Worm (Caenorhabditis elegans) whole organism, L4 larva: ENCODE measurements around the gene Y39A1A.21.

Experiments used
- F10B5.3 ChIP-seq: sonication (generic microtip); optimal IDR thresholded peaks from 2 replicates; lab custom pipeline; 2016; ENCODE audit warnings: mild to moderate bottlenecking, missing genetic modification characterization, missing compliant biosample characterization
- F37D6.2 ChIP-seq: sonication (generic microtip); optimal IDR thresholded peaks from 2 replicates; lab custom pipeline; 2016; ENCODE audit warnings: mild to moderate bottlenecking, missing genetic modification characterization, missing compliant biosample characterization
- R02D3.7 ChIP-seq: fragments of 150-350 bp; sonication (generic microtip); optimal IDR thresholded peaks from 3 replicates; lab custom pipeline; 2014; ENCODE audit warnings: missing biosample characterization, missing genetic modification characterization
- T20F7.1 ChIP-seq: fragments of 200-800 bp; sonication (Bioruptor generic); optimal IDR thresholded peaks from 2 replicates; lab custom pipeline; 2018; ENCODE audit warnings: mild to moderate bottlenecking, missing genetic modification characterization, missing compliant biosample characterization
- T26A8.4 ChIP-seq: fragments of 200-800 bp; sonication (Bioruptor generic); IDR thresholded peaks from 2 replicates; pipeline ENCODE4 v1.3.6; 2022; ENCODE audit warnings: missing genetic modification characterization, missing compliant biosample characterization
- ama-1 ChIP-seq: fragments of 150-350 bp; optimal IDR thresholded peaks from 2 replicates; lab custom pipeline; 2014; ENCODE audit warnings: inconsistent platforms, mixed read lengths
- arid-1 ChIP-seq: fragments of 200-800 bp; sonication (Bioruptor generic); conservative IDR thresholded peaks from 2 replicates; pipeline ENCODE4 v1.3.6; 2022; ENCODE audit warnings: missing genetic modification reagents, missing genetic modification characterization, missing compliant biosample characterization
- attf-4 ChIP-seq: sonication (generic microtip); optimal IDR thresholded peaks from 3 replicates; lab custom pipeline; 2017; ENCODE audit warnings: missing biosample characterization, missing genetic modification characterization
- ceh-28 ChIP-seq: fragments of 150-350 bp; optimal IDR thresholded peaks from 2 replicates; lab custom pipeline; 2014; ENCODE audit warnings: missing biosample characterization, missing genetic modification reagents, missing genetic modification characterization
- ces-1 ChIP-seq: fragments of 150-350 bp; sonication (generic microtip); optimal IDR thresholded peaks from 4 replicates; lab custom pipeline; 2014; ENCODE audit warnings: missing biosample characterization, missing genetic modification reagents, missing genetic modification characterization
- ctbp-1 ChIP-seq: fragments of 200-800 bp; sonication (Bioruptor generic); IDR thresholded peaks from 2 replicates; pipeline ENCODE4 v1.3.6; 2022; ENCODE audit warnings: missing genetic modification reagents, missing genetic modification characterization, missing compliant biosample characterization
- daf-12 ChIP-seq: fragments of 150-350 bp; optimal IDR thresholded peaks from 2 replicates; lab custom pipeline; 2014; ENCODE audit warnings: missing biosample characterization, missing genetic modification reagents, missing genetic modification characterization
- daf-16 ChIP-seq, 3 experiments: sonication (generic microtip); optimal IDR thresholded peaks; 2 replicates each; lab custom pipeline; 2016 to 2017; ENCODE audit warnings: missing genetic modification characterization in 3 of 3, missing genetic modification reagents in 3 of 3, mild to moderate bottlenecking in 2 of 3, missing compliant biosample characterization in 2 of 3, missing biosample characterization in 1 of 3, moderate library complexity in 1 of 3
- dpl-1 ChIP-seq: fragments of 150-350 bp; optimal IDR thresholded peaks from 2 replicates; lab custom pipeline; 2014; ENCODE audit warnings: missing biosample characterization, missing genetic modification reagents, missing genetic modification characterization
- dve-1 ChIP-seq: sonication (generic microtip); optimal IDR thresholded peaks from 2 replicates; lab custom pipeline; 2017; ENCODE audit warnings: antibody characterized with exemption, mild to moderate bottlenecking, missing genetic modification characterization, missing compliant biosample characterization; ENCODE audit not compliant: insufficient read depth
- egl-27 ChIP-seq: sonication (generic microtip); optimal IDR thresholded peaks from 3 replicates; lab custom pipeline; 2017; ENCODE audit warnings: missing biosample characterization, missing genetic modification reagents, missing genetic modification characterization
- fkh-10 ChIP-seq: fragments of 150-350 bp; optimal IDR thresholded peaks from 2 replicates; lab custom pipeline; 2014; ENCODE audit warnings: missing biosample characterization, missing genetic modification reagents, missing genetic modification characterization
- hif-1 ChIP-seq, 2 experiments: sonication (generic microtip); optimal IDR thresholded peaks; 2 replicates each; lab custom pipeline; 2016 to 2017; ENCODE audit warnings: missing compliant biosample characterization in 2 of 2, missing genetic modification characterization in 2 of 2, missing genetic modification reagents in 2 of 2, missing genotype in 2 of 2, mild to moderate bottlenecking in 1 of 2
- hlh-11 ChIP-seq: fragments of 200-800 bp; sonication (Bioruptor generic); optimal IDR thresholded peaks from 2 replicates; lab custom pipeline; 2018; ENCODE audit warnings: mild to moderate bottlenecking, missing genetic modification characterization, missing compliant biosample characterization
- jun-1 ChIP-seq: fragments of 150-350 bp; optimal IDR thresholded peaks from 2 replicates; lab custom pipeline; 2014; ENCODE audit warnings: missing biosample characterization, missing genetic modification reagents, missing genetic modification characterization
- lin-1 ChIP-seq: fragments of 200-800 bp; sonication (Bioruptor generic); IDR thresholded peaks from 2 replicates; pipeline ENCODE4 v1.3.6; 2022; ENCODE audit warnings: missing genetic modification reagents, missing genetic modification characterization, missing compliant biosample characterization
- lin-38 ChIP-seq: fragments of 200-800 bp; sonication (Bioruptor generic); IDR thresholded peaks from 2 replicates; pipeline ENCODE4 v1.3.6; 2022; ENCODE audit warnings: missing genetic modification reagents, missing genetic modification characterization, missing compliant biosample characterization
- mdl-1 ChIP-seq, 2 experiments: fragments of 150-350 bp in 1 of 2; sonication (generic microtip) in 1 of 2; optimal IDR thresholded peaks; 2 replicates each; lab custom pipeline; 2014 to 2017; ENCODE audit warnings: missing biosample characterization in 2 of 2, missing genetic modification characterization in 2 of 2
- mdt-29 ChIP-seq: fragments of 200-800 bp; sonication (Bioruptor generic); IDR thresholded peaks from 2 replicates; pipeline ENCODE4 v1.3.6; 2022; ENCODE audit warnings: missing genetic modification reagents, missing genetic modification characterization, missing compliant biosample characterization
- mep-1 ChIP-seq: fragments of 150-350 bp; sonication (generic microtip); optimal IDR thresholded peaks from 3 replicates; lab custom pipeline; 2014; ENCODE audit warnings: missing biosample characterization, missing genetic modification characterization
- mes-2 ChIP-seq: sonication (generic microtip); optimal IDR thresholded peaks from 2 replicates; lab custom pipeline; 2016; ENCODE audit warnings: missing genotype, mild to moderate bottlenecking, missing genetic modification characterization, missing compliant biosample characterization; ENCODE audit not compliant: poor library complexity, severe bottlenecking
- mxl-3 ChIP-seq: fragments of 200-800 bp; sonication (Bioruptor generic); optimal IDR thresholded peaks from 2 replicates; lab custom pipeline; 2018; ENCODE audit warnings: mild to moderate bottlenecking, missing genetic modification characterization, missing compliant biosample characterization
- nhr-10 ChIP-seq: fragments of 150-350 bp; optimal IDR thresholded peaks from 2 replicates; lab custom pipeline; 2014; ENCODE audit warnings: missing biosample characterization, missing genetic modification characterization
- nhr-102 ChIP-seq: sonication (generic microtip); optimal IDR thresholded peaks from 2 replicates; lab custom pipeline; 2016; ENCODE audit warnings: mild to moderate bottlenecking, missing genetic modification characterization, moderate library complexity, missing compliant biosample characterization
- nhr-11 ChIP-seq: fragments of 150-350 bp; optimal IDR thresholded peaks from 2 replicates; lab custom pipeline; 2014; ENCODE audit warnings: missing biosample characterization, missing genetic modification characterization
- nhr-111 ChIP-seq: fragments of 200-800 bp; sonication (Bioruptor generic); optimal IDR thresholded peaks from 2 replicates; lab custom pipeline; 2018; ENCODE audit warnings: mild to moderate bottlenecking, missing genetic modification characterization, missing compliant biosample characterization
- nhr-237 ChIP-seq: sonication (generic microtip); optimal IDR thresholded peaks from 2 replicates; lab custom pipeline; 2017; ENCODE audit warnings: missing biosample characterization, missing genetic modification characterization
- nhr-25 ChIP-seq: sonication (generic microtip); optimal IDR thresholded peaks from 2 replicates; lab custom pipeline; 2017; ENCODE audit warnings: missing genetic modification characterization, mild to moderate bottlenecking, missing compliant biosample characterization, antibody characterized with exemption, moderate library complexity, borderline replicate concordance; ENCODE audit not compliant: insufficient read depth
- nhr-28 ChIP-seq: fragments of 150-350 bp; optimal IDR thresholded peaks from 2 replicates; lab custom pipeline; 2014; ENCODE audit warnings: missing biosample characterization, missing genetic modification characterization
- nhr-41 ChIP-seq: fragments of 200-800 bp; sonication (Bioruptor generic); IDR thresholded peaks from 2 replicates; pipeline ENCODE4 v1.3.6; 2022; ENCODE audit warnings: missing genetic modification reagents, missing genetic modification characterization, missing compliant biosample characterization
- nhr-42 ChIP-seq: fragments of 200-800 bp; sonication (Bioruptor generic); IDR thresholded peaks from 2 replicates; pipeline ENCODE4 v1.3.6; 2022; ENCODE audit warnings: missing genetic modification characterization, missing compliant biosample characterization
- nhr-6 ChIP-seq: fragments of 150-350 bp; optimal IDR thresholded peaks from 2 replicates; lab custom pipeline; 2014; ENCODE audit warnings: missing biosample characterization, missing genetic modification characterization
- nhr-76 ChIP-seq: fragments of 150-350 bp; optimal IDR thresholded peaks from 2 replicates; lab custom pipeline; 2014; ENCODE audit warnings: missing biosample characterization, missing genetic modification characterization
- nhr-77 ChIP-seq: fragments of 150-350 bp; optimal IDR thresholded peaks from 2 replicates; lab custom pipeline; 2014; ENCODE audit warnings: missing biosample characterization, missing genetic modification characterization
- pha-4 ChIP-seq, 2 experiments: fragments of 150-350 bp in 1 of 2; fragments of 200-800 bp in 1 of 2; sonication (Bioruptor generic) in 1 of 2; IDR thresholded peaks in 1 of 2; optimal IDR thresholded peaks in 1 of 2; 2 replicates each; pipeline versions ENCODE4 v1.3.6 to Lab custom; 2014 to 2022; ENCODE audit warnings: missing genetic modification characterization in 2 of 2, missing genetic modification reagents in 2 of 2, missing biosample characterization in 1 of 2, missing compliant biosample characterization in 1 of 2
- saeg-2 ChIP-seq: fragments of 200-800 bp; sonication (Bioruptor generic); IDR thresholded peaks from 2 replicates; pipeline ENCODE4 v1.3.6; 2022; ENCODE audit warnings: missing genetic modification reagents, missing genetic modification characterization, missing compliant biosample characterization
- snpc-4 ChIP-seq: fragments of 150-350 bp; optimal IDR thresholded peaks from 2 replicates; lab custom pipeline; 2014; ENCODE audit warnings: missing biosample characterization, missing genetic modification characterization
- unc-130 ChIP-seq: sonication (generic microtip); optimal IDR thresholded peaks from 2 replicates; lab custom pipeline; 2016; ENCODE audit warnings: missing genetic modification reagents, missing genetic modification characterization, missing compliant biosample characterization
- unc-39 ChIP-seq: sonication (generic microtip); optimal IDR thresholded peaks from 2 replicates; lab custom pipeline; 2017; ENCODE audit warnings: missing biosample characterization, missing genetic modification characterization
- zfp-2 ChIP-seq: sonication (generic microtip); optimal IDR thresholded peaks from 2 replicates; lab custom pipeline; 2016; ENCODE audit warnings: mild to moderate bottlenecking, missing genetic modification characterization, missing compliant biosample characterization
- zip-2 ChIP-seq: fragments of 150-350 bp; optimal IDR thresholded peaks from 2 replicates; lab custom pipeline; 2014; ENCODE audit warnings: missing biosample characterization, missing genetic modification characterization
- ztf-7 ChIP-seq: fragments of 150-350 bp; optimal IDR thresholded peaks from 2 replicates; lab custom pipeline; 2014; ENCODE audit warnings: missing biosample characterization, missing genetic modification characterization

Y39A1A.21 gene

DNA sequence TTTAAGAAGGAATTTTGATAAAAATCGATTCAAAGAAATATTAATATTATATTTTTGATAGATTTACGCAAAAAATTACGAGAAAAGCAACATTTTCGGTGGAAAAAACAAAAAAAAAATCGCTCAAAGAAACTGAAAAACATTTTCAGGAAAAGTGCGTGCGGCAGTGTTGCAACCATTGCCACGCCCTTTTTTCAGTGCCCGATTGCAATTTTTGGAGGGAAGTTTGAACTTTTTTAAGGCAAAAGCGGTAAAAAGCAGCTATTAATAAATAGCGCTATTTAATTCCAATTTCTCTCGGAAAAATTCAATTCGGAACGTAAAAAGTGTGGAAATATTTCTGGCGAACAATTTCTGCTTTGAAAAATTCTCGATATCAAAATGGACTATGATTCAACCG is 14.2 kb upstream of the Y39A1A.21 start:
- no peak for TF ChIP-seq mxl-3 (GFP tag; lab: Kevin White, UChicago)
- no peak for TF ChIP-seq saeg-2 (GFP tag; lab: Robert Waterston, UW)
- no peak for TF ChIP-seq ces-1
- TF ChIP-seq F10B5.3 (tag; lab: Kevin White, UChicago): no peak
- TF ChIP-seq mes-2 (tag; lab: Kevin White, UChicago): peak; percentile 48

- TF ChIP-seq mes-2 (tag; lab: Kevin White, UChicago) (peak; percentile 77), nhr-25 (tag; lab: Kevin White, UChicago) (peak; percentile 56), attf-4 (tag; lab: Kevin White, UChicago) (no peak), T26A8.4 (GFP tag; lab: Robert Waterston, UW) (peak; percentile 79), nhr-11 (peak; percentile 76), nhr-77 (tag; lab: Kevin White, UChicago) (peak; percentile 56), snpc-4 (tag; lab: Kevin White, UChicago) (no peak), lin-38 (GFP tag; lab: Robert Waterston, UW) (peak; percentile 68), F37D6.2 (tag; lab: Kevin White, UChicago) (peak; percentile 43), pha-4 (GFP tag; IDR thresholded peaks at IDR 0.05; lab: Robert Waterston, UW) (peak; percentile 50; the same call in 1 of the 2 replicates), pha-4 (tag; optimal IDR thresholded peaks at IDR 0.05; lab: Kevin White, UChicago) (peak; percentile 38), mep-1 (tag; lab: Kevin White, UChicago) (peak; percentile 81), R02D3.7 (tag; lab: Kevin White, UChicago) (no peak), jun-1 (peak; percentile 17), nhr-76 (tag; lab: Kevin White, UChicago) (no peak), lin-1 (GFP tag; lab: Robert Waterston, UW) (peak; percentile 93), mdt-29 (GFP tag; lab: Robert Waterston, UW) (peak; percentile 72; the same call in 1 of the 2 replicates), nhr-111 (no peak), nhr-41 (GFP tag; lab: Robert Waterston, UW) (peak; percentile 67), ceh-28 (peak; percentile 75), nhr-10 (tag; lab: Kevin White, UChicago) (peak; percentile 13), arid-1 (GFP tag; lab: Robert Waterston, UW) (peak; percentile 68; the same call in 1 of the 2 replicates), egl-27 (tag; lab: Kevin White, UChicago) (no peak), nhr-6 (tag; lab: Kevin White, UChicago) (peak; percentile 17), fkh-10 (peak; percentile 36), mdl-1 (tag; optimal IDR thresholded peaks at IDR 0.05; lab: Kevin White, UChicago) (peak; percentile 17 to 53), ctbp-1 (GFP tag; lab: Robert Waterston, UW) (peak; percentile 78), nhr-42 (GFP tag; lab: Robert Waterston, UW) (0 out of 2 replicates have a peak, but pooled peaks have one; percentile 23), unc-39 (no peak), zip-2 (tag; lab: Kevin White, UChicago) (no peak), zfp-2 (tag; lab: Kevin White, UChicago) (no peak), saeg-2 (GFP tag; lab: Robert Waterston, UW) (peak; percentile 61), dpl-1 (GFP tag; lab: Kevin White, UChicago) (peak; percentile 52), T20F7.1 (peak; percentile 38), daf-16 (GFP tag; optimal IDR thresholded peaks at IDR 0.05; lab: Kevin White, UChicago) (peak in 1 of 2 experiments; percentile 93), daf-16 (tag; optimal IDR thresholded peaks at IDR 0.05; lab: Kevin White, UChicago) (peak; percentile 95), daf-12 (no peak), hif-1 (tag; optimal IDR thresholded peaks at IDR 0.05; lab: Kevin White, UChicago) (peak in 1 of 2 experiments; percentile 90), nhr-237 (tag; lab: Kevin White, UChicago) (no peak), nhr-28 (tag; lab: Kevin White, UChicago) (peak; percentile 85), mxl-3 (GFP tag; lab: Kevin White, UChicago) (peak; percentile 87), unc-130 (GFP tag; lab: Kevin White, UChicago) (peak; percentile 27), hlh-11 (tag; lab: Kevin White, UChicago) (peak; percentile 100), ztf-7 (tag; lab: Kevin White, UChicago) (no peak), ama-1 (peak; percentile 29), nhr-102 (peak; percentile 69), ces-1 (no peak), dve-1 (peak; percentile 90)
Observed at ce11 chrIII:10720170-10720569, 13.3 kb upstream of the Y39A1A.21 start.
